Fruit fly (Drosophila melanogaster) whole organism, embryonic: ENCODE results near the gene CG7484.

Experiments
- Blimp-1 ChIP-seq: fragments of 200-800 bp; sonication (Bioruptor generic); optimal IDR thresholded peaks from 3 replicates; lab custom pipeline; 2018; ENCODE audit warnings: missing biosample characterization, missing genetic modification characterization, mild to moderate bottlenecking, moderate library complexity, missing genetic modification reagents
- CG10274 ChIP-seq: fragments of 200-800 bp; sonication (Bioruptor generic); optimal IDR thresholded peaks from 3 replicates; lab custom pipeline; 2017; ENCODE audit warnings: missing biosample characterization, mild to moderate bottlenecking, missing genetic modification characterization
- CG10543 ChIP-seq: fragments of 200-800 bp; sonication (Bioruptor generic); optimal IDR thresholded peaks from 3 replicates; lab custom pipeline; 2017; ENCODE audit warnings: missing biosample characterization, mild to moderate bottlenecking, missing genetic modification characterization, moderate library complexity
- CG10959 ChIP-seq: fragments of 200-800 bp; sonication (Bioruptor generic); IDR thresholded peaks from 2 replicates; pipeline ENCODE4 v1.3.6; 2022; ENCODE audit warnings: missing biosample characterization, missing genetic modification characterization
- CG11696 ChIP-seq: fragments of 200-800 bp; sonication (Bioruptor generic); IDR thresholded peaks from 2 replicates; pipeline ENCODE4 v1.3.6; 2022; ENCODE audit warnings: missing biosample characterization, missing genetic modification characterization
- CG13123 ChIP-seq: fragments of 200-800 bp; sonication (Bioruptor generic); optimal IDR thresholded peaks from 2 replicates; lab custom pipeline; 2016; ENCODE audit warnings: missing biosample characterization, missing genetic modification characterization
- CG13287 ChIP-seq: fragments of 200-800 bp; sonication (Bioruptor generic); IDR thresholded peaks from 2 replicates; pipeline ENCODE4 v1.3.6; 2022; ENCODE audit warnings: missing biosample characterization, missing genetic modification characterization; ENCODE audit not compliant: partially characterized antibody
- CG14710 ChIP-seq: fragments of 200-800 bp; sonication (Bioruptor generic); optimal IDR thresholded peaks from 3 replicates; lab custom pipeline; 2019; ENCODE audit warnings: missing biosample characterization, mild to moderate bottlenecking, missing genetic modification characterization, moderate library complexity
- CG15073 ChIP-seq: fragments of 200-800 bp; sonication (Bioruptor generic); optimal IDR thresholded peaks from 2 replicates; lab custom pipeline; 2016; ENCODE audit warnings: missing biosample characterization, missing genetic modification characterization
- CG15269 ChIP-seq: fragments of 200-800 bp; sonication (Bioruptor generic); optimal IDR thresholded peaks from 2 replicates; lab custom pipeline; 2018; ENCODE audit warnings: missing biosample characterization, mild to moderate bottlenecking, missing genetic modification characterization, moderate library complexity
- CG15479 ChIP-seq: fragments of 200-800 bp; sonication (Bioruptor generic); optimal IDR thresholded peaks from 3 replicates; lab custom pipeline; 2019; ENCODE audit warnings: missing biosample characterization, mild to moderate bottlenecking, missing genetic modification characterization, moderate library complexity
- CG2678 ChIP-seq: fragments of 200-800 bp; sonication (Bioruptor generic); optimal IDR thresholded peaks from 3 replicates; lab custom pipeline; 2019; ENCODE audit warnings: missing biosample characterization, mild to moderate bottlenecking, missing genetic modification characterization, moderate library complexity
- CG33557 ChIP-seq: fragments of 200-800 bp; sonication (Bioruptor generic); optimal IDR thresholded peaks from 2 replicates; lab custom pipeline; 2019; ENCODE audit warnings: missing biosample characterization, mild to moderate bottlenecking, missing genetic modification characterization, moderate library complexity
- CG4328 ChIP-seq: fragments of 200-800 bp; sonication (Bioruptor generic); optimal IDR thresholded peaks from 3 replicates; lab custom pipeline; 2017; ENCODE audit warnings: missing biosample characterization, missing genetic modification reagents, missing genetic modification characterization
- CG4404 ChIP-seq: fragments of 200-800 bp; sonication (Bioruptor generic); IDR thresholded peaks from 2 replicates; pipeline ENCODE4 v1.3.6; 2022; ENCODE audit warnings: missing biosample characterization, missing genetic modification characterization
- CG4730 ChIP-seq: fragments of 200-800 bp; sonication (Bioruptor generic); IDR thresholded peaks from 2 replicates; pipeline ENCODE4 v1.3.6; 2022; ENCODE audit warnings: missing biosample characterization, missing genetic modification characterization
- CG5180 ChIP-seq: fragments of 200-800 bp; sonication (Bioruptor generic); optimal IDR thresholded peaks from 3 replicates; lab custom pipeline; 2017; ENCODE audit warnings: missing biosample characterization, missing genetic modification characterization, mild to moderate bottlenecking, moderate library complexity, missing genetic modification reagents
- CG7556 ChIP-seq: fragments of 200-800 bp; sonication (Bioruptor generic); optimal IDR thresholded peaks from 2 replicates; lab custom pipeline; 2017; ENCODE audit warnings: missing biosample characterization, mild to moderate bottlenecking, missing genetic modification characterization
- CG7839 ChIP-seq: fragments of 200-800 bp; sonication (Bioruptor generic); optimal IDR thresholded peaks from 3 replicates; lab custom pipeline; 2018; ENCODE audit warnings: missing biosample characterization, mild to moderate bottlenecking, missing genetic modification characterization, moderate library complexity
- CoRest ChIP-seq: fragments of 200-800 bp; sonication (Bioruptor generic); optimal IDR thresholded peaks from 3 replicates; lab custom pipeline; 2018; ENCODE audit warnings: missing biosample characterization, mild to moderate bottlenecking, missing genetic modification characterization, moderate library complexity
- Drgx ChIP-seq: fragments of 200-800 bp; sonication (Bioruptor generic); IDR thresholded peaks from 2 replicates; pipeline ENCODE4 v1.3.6; 2022; ENCODE audit warnings: missing biosample characterization, missing genetic modification characterization
- Gsc ChIP-seq: fragments of 200-800 bp; sonication (Bioruptor generic); IDR thresholded peaks from 2 replicates; pipeline ENCODE4 v1.3.6; 2022; ENCODE audit warnings: missing biosample characterization, missing genetic modification characterization
- H15 ChIP-seq: fragments of 200-800 bp; sonication (Bioruptor generic); IDR thresholded peaks from 3 replicates; pipeline ENCODE4 v1.3.6; 2022; ENCODE audit warnings: missing biosample characterization, missing genetic modification characterization
- HLH4C ChIP-seq: fragments of 200-800 bp; sonication (Bioruptor generic); IDR thresholded peaks from 3 replicates; pipeline ENCODE4 v1.3.6; 2022; ENCODE audit warnings: missing biosample characterization, missing genetic modification characterization; ENCODE audit not compliant: partially characterized antibody
- HLH54F ChIP-seq: fragments of 200-800 bp; sonication (Bioruptor generic); optimal IDR thresholded peaks from 3 replicates; lab custom pipeline; 2016; ENCODE audit warnings: missing biosample characterization, missing genetic modification characterization
- Max ChIP-seq: fragments of 200-800 bp; sonication (Bioruptor generic); optimal IDR thresholded peaks from 2 replicates; lab custom pipeline; 2016; ENCODE audit warnings: missing biosample characterization, mild to moderate bottlenecking, missing genetic modification characterization
- Meics ChIP-seq: fragments of 200-800 bp; sonication (Bioruptor generic); optimal IDR thresholded peaks from 2 replicates; lab custom pipeline; 2017; ENCODE audit warnings: missing biosample characterization, mild to moderate bottlenecking, missing genetic modification characterization
- NfI ChIP-seq: fragments of 200-800 bp; sonication (Bioruptor generic); optimal IDR thresholded peaks from 3 replicates; lab custom pipeline; 2018; ENCODE audit warnings: missing biosample characterization, mild to moderate bottlenecking, missing genetic modification characterization, moderate library complexity
- Rx ChIP-seq: fragments of 200-800 bp; sonication (Bioruptor generic); IDR thresholded peaks from 2 replicates; pipeline ENCODE4 v1.3.6; 2022; ENCODE audit warnings: missing biosample characterization, missing genetic modification characterization
- Sin3A ChIP-seq: fragments of >200 bp; optimal IDR thresholded peaks from 2 replicates; lab custom pipeline; 2018
- bcd ChIP-seq: fragments of 200-800 bp; sonication (Bioruptor generic); optimal IDR thresholded peaks from 2 replicates; lab custom pipeline; 2017; ENCODE audit warnings: missing biosample characterization, mild to moderate bottlenecking, missing genetic modification characterization
- cato ChIP-seq: fragments of 200-800 bp; sonication (Bioruptor generic); optimal IDR thresholded peaks from 2 replicates; lab custom pipeline; 2016; ENCODE audit warnings: missing biosample characterization, missing genetic modification characterization, borderline replicate concordance
- chinmo ChIP-seq: fragments of 200-800 bp; sonication (Bioruptor generic); IDR thresholded peaks from 4 replicates; pipeline ENCODE4 v1.3.6; 2022; ENCODE audit warnings: missing biosample characterization, missing genetic modification characterization; ENCODE audit not compliant: partially characterized antibody
- ci ChIP-seq: fragments of 200-800 bp; sonication (Bioruptor generic); IDR thresholded peaks from 3 replicates; pipeline ENCODE4 v1.3.6; 2022; ENCODE audit warnings: missing biosample characterization, missing genetic modification characterization
- eyg ChIP-seq: fragments of 200-800 bp; sonication (Bioruptor generic); optimal IDR thresholded peaks from 3 replicates; lab custom pipeline; 2016; ENCODE audit warnings: missing biosample characterization, missing genetic modification characterization
- kah ChIP-seq: fragments of 200-800 bp; sonication (Bioruptor generic); optimal IDR thresholded peaks from 2 replicates; lab custom pipeline; 2018; ENCODE audit warnings: missing biosample characterization, mild to moderate bottlenecking, missing genetic modification characterization
- knrl ChIP-seq: fragments of 200-800 bp; sonication (Bioruptor generic); IDR thresholded peaks from 3 replicates; pipeline ENCODE4 v1.3.6; 2022; ENCODE audit warnings: missing biosample characterization, missing genetic modification characterization; ENCODE audit not compliant: partially characterized antibody
- oc ChIP-seq: fragments of 200-800 bp; sonication (Bioruptor generic); optimal IDR thresholded peaks from 2 replicates; lab custom pipeline; 2018; ENCODE audit warnings: missing biosample characterization, mild to moderate bottlenecking, missing genetic modification characterization, moderate library complexity
- otp ChIP-seq: fragments of 200-800 bp; sonication (Bioruptor generic); IDR thresholded peaks from 3 replicates; pipeline ENCODE4, ENCODE4 v1.3.6; 2022; ENCODE audit warnings: missing biosample characterization, missing genetic modification characterization
- pum ChIP-seq: fragments of 200-800 bp; sonication (Bioruptor generic); optimal IDR thresholded peaks from 2 replicates; lab custom pipeline; 2016; ENCODE audit warnings: missing biosample characterization, missing genetic modification characterization
- sc ChIP-seq, 3 experiments: fragments of >200 bp in 2 of 3; fragments of 200-800 bp in 1 of 3; sonication (Bioruptor generic) in 1 of 3; optimal IDR thresholded peaks; 2 replicates in 2 of 3; 3 replicates in 1 of 3; lab custom pipeline; 2017; ENCODE audit warnings: mild to moderate bottlenecking in 1 of 3, missing biosample characterization in 1 of 3, missing genetic modification characterization in 1 of 3, missing genetic modification reagents in 1 of 3
- shn ChIP-seq: fragments of 200-800 bp; sonication (Bioruptor generic); optimal IDR thresholded peaks from 3 replicates; lab custom pipeline; 2016; ENCODE audit warnings: missing biosample characterization, missing genetic modification characterization
- slbo ChIP-seq: fragments of 200-800 bp; sonication (Bioruptor generic); IDR thresholded peaks from 2 replicates; pipeline ENCODE4 v1.3.6; 2022; ENCODE audit warnings: missing biosample characterization, missing genetic modification characterization
- ssp ChIP-seq: fragments of 200-800 bp; sonication (Bioruptor generic); IDR thresholded peaks from 2 replicates; pipeline ENCODE4 v1.3.6; 2022; ENCODE audit warnings: missing biosample characterization, missing genetic modification characterization
- wdn ChIP-seq: fragments of 200-800 bp; sonication (Bioruptor generic); IDR thresholded peaks from 2 replicates; pipeline ENCODE4 v1.3.6; 2022; ENCODE audit warnings: missing biosample characterization, missing genetic modification characterization
- wor ChIP-seq: fragments of 200-800 bp; sonication (Bioruptor generic); IDR thresholded peaks from 2 replicates; pipeline ENCODE4 v1.3.6; 2022; ENCODE audit warnings: missing biosample characterization, missing genetic modification characterization
- zen2 ChIP-seq: fragments of 200-800 bp; sonication (Bioruptor generic); IDR thresholded peaks from 3 replicates; pipeline ENCODE4 v1.3.6; 2022; ENCODE audit warnings: missing biosample characterization, missing genetic modification characterization; ENCODE audit not compliant: partially characterized antibody

Gene CG7484

DNA sequence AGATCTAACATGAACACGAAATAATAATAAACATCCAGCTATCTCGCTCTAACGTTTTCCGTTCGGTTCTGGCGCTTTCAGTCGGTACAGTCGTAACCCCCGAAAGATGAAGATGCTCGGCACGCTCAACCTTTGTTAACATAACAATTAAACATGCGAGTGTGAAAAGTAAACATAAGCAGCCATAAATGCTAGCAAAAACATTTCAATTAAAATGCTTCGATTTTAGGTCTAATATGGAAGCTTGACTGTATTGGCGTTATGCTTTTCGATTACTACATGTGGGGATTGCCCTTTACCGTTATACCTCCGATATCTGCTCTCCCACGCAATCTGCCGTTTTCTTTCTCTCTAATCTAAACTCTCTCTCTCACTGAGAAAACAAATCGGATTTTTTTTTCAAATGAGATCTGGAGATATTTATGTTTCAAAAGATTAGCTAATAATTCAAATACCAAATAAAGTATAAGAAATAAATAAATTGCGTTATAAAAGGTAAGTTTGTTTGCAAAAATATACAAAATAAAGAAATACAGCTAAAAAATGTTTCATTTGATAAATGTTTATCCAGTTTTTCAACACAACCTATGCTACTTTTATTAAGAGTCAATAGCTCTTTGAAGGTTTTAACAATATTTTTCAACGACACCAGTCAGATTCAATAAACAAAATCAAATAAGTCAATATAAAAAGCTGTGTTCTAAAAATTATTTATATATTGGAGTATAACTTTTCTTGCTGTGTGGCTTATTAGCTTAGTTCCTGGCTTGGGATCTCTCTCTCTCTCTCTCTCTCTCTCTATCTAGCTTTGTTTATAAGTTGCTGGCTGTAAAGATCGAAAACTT, 4.2 kb downstream of the CG7484 start (continued):
- peak; percentile 80 for TF ChIP-seq CG10543 (GFP tag; lab: Kevin White, UChicago)
- TF ChIP-seq wor: peak; percentile 74
- no peak for TF ChIP-seq zen2
- TF ChIP-seq CG15073 (GFP tag; lab: Kevin White, UChicago): no peak
- TF ChIP-seq ci (GFP tag; lab: Robert Waterston, UW): peak; percentile 97
- peak; percentile 87 for TF ChIP-seq oc (tag; lab: Kevin White, UChicago)
- TF ChIP-seq CG7839 (tag; lab: Kevin White, UChicago): peak; percentile 89
- TF ChIP-seq CG13123: peak; percentile 61
- peak; percentile 86 for TF ChIP-seq Rx (GFP tag; lab: Robert Waterston, UW)
- no peak for TF ChIP-seq sc (optimal IDR thresholded peaks at IDR 0.05; lab: Kevin White, UChicago)
- TF ChIP-seq sc (GFP tag; optimal IDR thresholded peaks at IDR 0.05; lab: Kevin White, UChicago): peak; percentile 59
- TF ChIP-seq CoRest: peak; percentile 78
- TF ChIP-seq CG4328 (GFP tag; lab: Kevin White, UChicago): no peak
- TF ChIP-seq CG4730 (GFP tag; lab: Robert Waterston, UW): peak; percentile 86
- TF ChIP-seq CG14710 (tag; lab: Kevin White, UChicago): peak; percentile 50
- peak; percentile 80 for TF ChIP-seq CG11696 (GFP tag; lab: Robert Waterston, UW)
- TF ChIP-seq CG10959 (GFP tag; lab: Robert Waterston, UW): peak; percentile 46; the same call in 1 of the 2 replicates
- TF ChIP-seq kah: peak; percentile 47
- peak; percentile 98 for TF ChIP-seq slbo
- TF ChIP-seq Blimp-1 (GFP tag; lab: Kevin White, UChicago): peak; percentile 81
- TF ChIP-seq chinmo (GFP tag; lab: Robert Waterston, UW): peak; percentile 72; the same call in 1 of the 4 replicates
- TF ChIP-seq CG2678 (tag; lab: Kevin White, UChicago): peak; percentile 88
- no peak for TF ChIP-seq CG15479 (GFP tag; lab: Kevin White, UChicago)
- TF ChIP-seq Meics (GFP tag; lab: Kevin White, UChicago): peak; percentile 89
- TF ChIP-seq ssp (GFP tag; lab: Robert Waterston, UW): peak; percentile 81
- peak; percentile 95 for TF ChIP-seq shn
- peak; percentile 85 for TF ChIP-seq pum (GFP tag; lab: Kevin White, UChicago)
- TF ChIP-seq eyg (GFP tag; lab: Kevin White, UChicago): peak; percentile 90
- TF ChIP-seq NfI (GFP tag; lab: Kevin White, UChicago): peak; percentile 90
- TF ChIP-seq CG4404: peak; percentile 76
- TF ChIP-seq knrl (GFP tag; lab: Robert Waterston, UW): no peak
- no peak for TF ChIP-seq Sin3A (lab: Kevin White, UChicago)
- TF ChIP-seq HLH54F: peak; percentile 94
- TF ChIP-seq Drgx (GFP tag; lab: Robert Waterston, UW): peak; percentile 87
- TF ChIP-seq CG5180 (GFP tag; lab: Kevin White, UChicago): peak; percentile 40
- peak; percentile 87 for TF ChIP-seq bcd (GFP tag; lab: Kevin White, UChicago)
- TF ChIP-seq HLH4C (GFP tag; lab: Robert Waterston, UW): no peak
- peak; percentile 90 for TF ChIP-seq wdn (GFP tag; lab: Robert Waterston, UW)
- peak; percentile 83 for TF ChIP-seq CG15269 (tag; lab: Kevin White, UChicago)
- peak; percentile 73 for TF ChIP-seq CG10274
- peak; percentile 72 for TF ChIP-seq CG7556 (GFP tag; lab: Kevin White, UChicago)
- peak; percentile 62 for TF ChIP-seq Max (GFP tag; lab: Kevin White, UChicago)
- TF ChIP-seq otp (GFP tag; lab: Robert Waterston, UW): peak; percentile 94
- peak; percentile 19 for TF ChIP-seq cato (GFP tag; lab: Kevin White, UChicago)
- no peak for TF ChIP-seq CG13287 (GFP tag; lab: Robert Waterston, UW)
- TF ChIP-seq H15 (GFP tag; lab: Robert Waterston, UW): peak; percentile 91
- TF ChIP-seq CG33557 (GFP tag; lab: Kevin White, UChicago): peak; percentile 19
- no peak for TF ChIP-seq Gsc (GFP tag; lab: Robert Waterston, UW)
